Worm (Caenorhabditis elegans): ENCODE results near the gene ubc-19.
A peak's percentile ranks its signal among the peaks of the same experiment; 100 is the strongest.

The ubc-19 gene

ce11 chrV:18674367-18674766, 15.2 kb downstream of the ubc-19 start:
- no peak for TF ChIP-seq lin-13 (tag; optimal IDR thresholded peaks at IDR 0.05)
- peak; percentile 52 for TF ChIP-seq drap-1 (GFP tag; optimal IDR thresholded peaks at IDR 0.05)

ce11 chrV:18671811-18672210, 17.8 kb downstream of the ubc-19 start:
- TF ChIP-seq mls-2 (tag; optimal IDR thresholded peaks at IDR 0.05) (no peak), ham-2 (GFP tag; optimal IDR thresholded peaks at IDR 0.05) (no peak), tbx-8 (GFP tag; optimal IDR thresholded peaks at IDR 0.05) (no peak), hlh-1 (tag; optimal IDR thresholded peaks at IDR 0.05) (no peak), nhr-76 (tag; optimal IDR thresholded peaks at IDR 0.05) (no peak), mep-1 (tag; optimal IDR thresholded peaks at IDR 0.05) (no peak), drap-1 (GFP tag; optimal IDR thresholded peaks at IDR 0.05) (no peak), nhr-237 (tag; optimal IDR thresholded peaks at IDR 0.05) (no peak), M03D4.4 (tag; optimal IDR thresholded peaks at IDR 0.05) (no peak), lin-13 (tag; optimal IDR thresholded peaks at IDR 0.05) (no peak), pha-4 (tag; optimal IDR thresholded peaks at IDR 0.05) (no peak), zip-8 (tag; optimal IDR thresholded peaks at IDR 0.05) (no peak), unc-62 (GFP tag; optimal IDR thresholded peaks at IDR 0.05) (no peak), ceh-39 (tag; optimal IDR thresholded peaks at IDR 0.05) (no peak), nhr-2 (tag; optimal IDR thresholded peaks at IDR 0.05) (no peak), ceh-83 (GFP tag; optimal IDR thresholded peaks at IDR 0.05) (no peak), unc-120 (tag; optimal IDR thresholded peaks at IDR 0.05; ENCODE audit: poor library complexity, severe bottlenecking) (no peak), elt-1 (tag; optimal IDR thresholded peaks at IDR 0.05; ENCODE audit: borderline replicate concordance, insufficient read depth) (no peak), flh-1 (GFP tag; optimal IDR thresholded peaks at IDR 0.05) (no peak)

DNA sequence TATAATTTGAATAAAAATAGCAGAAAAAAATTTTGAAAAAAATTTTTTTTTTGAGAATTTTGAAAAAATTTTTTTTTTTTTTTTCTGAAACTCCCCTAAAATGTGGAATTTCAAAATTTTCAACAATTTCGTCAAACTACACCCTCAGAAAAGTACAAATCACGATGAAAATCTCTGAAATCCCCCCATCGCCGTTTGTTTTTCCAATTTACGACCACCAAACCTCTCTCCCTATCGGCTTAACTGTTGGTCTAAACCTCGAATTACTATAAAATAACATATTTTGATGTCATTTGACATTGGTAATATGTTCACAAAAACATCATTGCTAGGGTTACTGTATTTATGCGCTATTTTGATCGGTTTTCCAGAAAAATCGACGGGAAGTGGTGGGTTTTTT, 19.5 kb downstream of the ubc-19 start, which contains the start of gene Y69H2.10:
Gene Y69H2.10, plus strand, starts transcription at position 301 of the 400 bp plus-strand sequence.
- TF ChIP-seq nhr-2 (tag; optimal IDR thresholded peaks at IDR 0.05) (no peak), nhr-237 (tag; optimal IDR thresholded peaks at IDR 0.05) (no peak), elt-3 (tag; optimal IDR thresholded peaks at IDR 0.05) (no peak), sem-2 (GFP tag; optimal IDR thresholded peaks at IDR 0.05) (no peak), elt-1 (tag; optimal IDR thresholded peaks at IDR 0.05; ENCODE audit: borderline replicate concordance, insufficient read depth) (no peak), drap-1 (GFP tag; optimal IDR thresholded peaks at IDR 0.05) (no peak)

DNA sequence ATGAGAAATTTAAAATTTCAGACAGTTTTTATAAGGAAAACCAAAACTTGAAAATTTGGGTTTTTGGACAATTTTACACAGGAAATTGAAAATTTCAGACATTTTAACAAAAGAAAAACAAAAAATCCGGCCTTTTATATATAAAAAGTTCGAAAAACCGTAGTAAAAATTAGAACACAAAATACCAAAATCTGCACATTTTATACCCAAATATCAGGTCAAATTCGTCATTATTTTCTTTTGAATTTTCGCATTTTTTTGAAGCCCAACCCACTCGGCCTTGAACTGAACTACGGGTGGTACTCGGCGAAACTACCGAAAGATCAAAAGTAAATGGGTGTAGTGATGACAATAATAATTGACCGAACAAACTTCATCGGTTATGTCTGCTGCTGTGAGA, 22.4 kb downstream of the ubc-19 start:
- TF ChIP-seq mls-2 (tag; optimal IDR thresholded peaks at IDR 0.05) = no peak

DNA sequence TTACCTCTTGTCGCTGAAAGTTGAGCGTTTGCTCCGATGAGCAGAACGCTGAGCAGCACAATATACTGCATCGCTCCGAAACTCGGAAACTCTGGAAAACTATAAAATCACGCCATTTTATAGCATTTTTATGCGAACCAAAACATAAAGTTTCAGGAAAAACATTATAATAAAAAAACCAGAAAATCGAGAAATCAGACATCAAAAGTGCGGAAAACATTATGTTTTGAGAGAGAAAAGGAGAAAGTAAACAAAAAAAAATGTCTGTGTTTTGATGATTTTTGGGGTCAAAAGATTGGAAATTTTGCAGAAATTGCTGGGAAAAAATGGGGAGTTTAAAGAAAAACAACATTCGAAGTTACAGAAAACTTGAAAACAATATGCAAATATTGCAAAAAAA, 25.5 kb downstream of the ubc-19 start, which contains the start of gene Y69H2.3:
Gene Y69H2.3, minus strand, starts transcription at position 101 of the 400 bp plus-strand sequence.
- TF ChIP-seq mep-1 (tag; optimal IDR thresholded peaks at IDR 0.05) (no peak), nhr-237 (tag; optimal IDR thresholded peaks at IDR 0.05) (no peak), tbx-8 (GFP tag; optimal IDR thresholded peaks at IDR 0.05) (no peak), mab-5 (tag; optimal IDR thresholded peaks at IDR 0.05) (no peak), nhr-76 (tag; optimal IDR thresholded peaks at IDR 0.05) (no peak), ham-2 (GFP tag; optimal IDR thresholded peaks at IDR 0.05) (no peak)

DNA sequence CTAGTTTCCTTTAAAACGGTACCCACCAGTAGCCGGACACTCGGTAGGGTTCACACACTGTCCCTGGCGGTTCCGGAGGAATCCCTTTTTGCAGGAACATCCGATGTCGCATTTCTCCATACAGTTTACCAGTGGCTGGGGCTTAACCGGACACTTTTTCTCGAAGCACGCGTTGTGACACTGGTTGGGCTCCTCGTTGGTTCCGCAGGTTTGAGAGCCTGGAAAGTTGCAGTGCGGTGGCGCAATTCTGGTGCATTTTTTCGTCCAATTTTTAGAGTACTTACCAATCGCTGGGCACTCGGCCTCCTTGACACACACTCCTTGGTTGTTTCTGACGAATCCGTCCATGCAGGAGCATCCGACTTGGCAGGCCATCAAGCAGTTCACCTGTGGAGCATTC, 27.2 kb downstream of the ubc-19 start:
- TF ChIP-seq drap-1 (GFP tag; optimal IDR thresholded peaks at IDR 0.05) = no peak
- TF ChIP-seq ces-1 (GFP tag; optimal IDR thresholded peaks at IDR 0.05) = no peak
- TF ChIP-seq sptf-1 (tag; optimal IDR thresholded peaks at IDR 0.05) = no peak
- TF ChIP-seq M03D4.4 (tag; optimal IDR thresholded peaks at IDR 0.05) = no peak
- no peak for TF ChIP-seq unc-39 (tag; optimal IDR thresholded peaks at IDR 0.05)
- TF ChIP-seq bed-3 (GFP tag; optimal IDR thresholded peaks at IDR 0.05) = no peak
- no peak for TF ChIP-seq lsy-2 (tag; optimal IDR thresholded peaks at IDR 0.05)
- no peak for TF ChIP-seq elt-1 (tag; optimal IDR thresholded peaks at IDR 0.05; ENCODE audit: borderline replicate concordance, insufficient read depth)
- no peak for TF ChIP-seq snpc-4 (tag; optimal IDR thresholded peaks at IDR 0.05)
- TF ChIP-seq unc-62 (GFP tag; optimal IDR thresholded peaks at IDR 0.05) = no peak
- no peak for TF ChIP-seq sem-2 (GFP tag; optimal IDR thresholded peaks at IDR 0.05)
- no peak for TF ChIP-seq mab-5 (tag; optimal IDR thresholded peaks at IDR 0.05)
- TF ChIP-seq zip-8 (tag; optimal IDR thresholded peaks at IDR 0.05) = no peak
- TF ChIP-seq nhr-76 (tag; optimal IDR thresholded peaks at IDR 0.05) = no peak
- no peak for TF ChIP-seq ztf-11 (tag; optimal IDR thresholded peaks at IDR 0.05)
- no peak for TF ChIP-seq mls-2 (tag; optimal IDR thresholded peaks at IDR 0.05)
